Worm (Caenorhabditis elegans): ENCODE results near the gene noa-1.

Gene noa-1

DNA sequence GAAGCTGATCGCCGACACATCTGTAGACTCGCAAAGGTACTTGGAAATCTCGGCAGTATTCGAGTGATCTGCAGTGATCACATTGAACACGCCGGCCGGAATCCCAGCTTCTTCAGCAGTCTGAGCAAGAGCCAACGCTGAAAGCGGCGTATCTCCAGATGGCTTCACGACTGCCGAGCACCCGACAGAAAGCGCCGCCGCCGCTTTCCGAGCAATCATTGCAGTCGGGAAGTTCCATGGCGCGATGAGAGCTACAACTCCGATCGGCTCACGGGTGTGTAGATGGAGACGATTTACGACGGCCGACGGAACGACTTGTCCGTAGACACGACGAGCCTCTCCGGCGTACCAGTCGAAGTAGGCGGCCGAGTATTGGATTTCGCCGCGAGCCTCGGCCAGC, 51.0 kb downstream of the noa-1 start:
- no peak for TF ChIP-seq T22C8.4 (GFP tag; IDR thresholded peaks at IDR 0.05)
- no peak for TF ChIP-seq ztf-29 (GFP tag; IDR thresholded peaks at IDR 0.05)
- TF ChIP-seq med-1 (GFP tag; optimal IDR thresholded peaks at IDR 0.05; ENCODE audit: insufficient read depth), result no peak
- no peak for TF ChIP-seq klf-2 (GFP tag; conservative IDR thresholded peaks at IDR 0.05)
- no peak for TF ChIP-seq tab-1 (GFP tag; IDR thresholded peaks at IDR 0.05)
- TF ChIP-seq ref-1 (GFP tag; conservative IDR thresholded peaks at IDR 0.05), result no peak
- no peak for TF ChIP-seq ztf-23 (GFP tag; IDR thresholded peaks at IDR 0.05)
- no peak for TF ChIP-seq flt-1 (GFP tag; IDR thresholded peaks at IDR 0.05)

DNA sequence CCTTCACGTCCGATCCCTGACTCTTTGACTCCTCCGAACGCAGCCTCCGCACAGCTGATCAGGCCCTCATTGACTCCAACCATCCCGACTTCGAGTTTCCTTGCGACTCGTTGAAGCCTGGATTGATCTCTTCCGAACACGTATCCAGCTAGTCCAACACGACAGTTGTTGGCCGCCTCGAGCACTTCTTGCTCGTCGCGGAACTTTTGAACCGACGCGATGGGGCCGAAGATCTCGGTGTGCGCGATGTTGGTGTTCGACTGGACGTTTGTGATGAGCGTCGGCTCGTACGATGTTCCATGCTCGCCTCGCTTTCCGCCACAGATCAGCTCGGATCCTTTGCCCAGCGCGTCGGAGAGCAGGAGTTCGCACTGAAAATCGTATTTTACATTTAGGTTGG, 53.3 kb downstream of the noa-1 start:
- TF ChIP-seq ref-1 (GFP tag; conservative IDR thresholded peaks at IDR 0.05) (no peak), ztf-29 (GFP tag; IDR thresholded peaks at IDR 0.05) (no peak), klf-2 (GFP tag; conservative IDR thresholded peaks at IDR 0.05) (no peak), cog-1 (tag; optimal IDR thresholded peaks at IDR 0.05) (no peak), T22C8.4 (GFP tag; IDR thresholded peaks at IDR 0.05) (no peak), med-1 (GFP tag; optimal IDR thresholded peaks at IDR 0.05; ENCODE audit: insufficient read depth) (no peak), tab-1 (GFP tag; IDR thresholded peaks at IDR 0.05) (no peak)

- TF ChIP-seq med-1 (GFP tag; optimal IDR thresholded peaks at IDR 0.05; ENCODE audit: insufficient read depth), result no peak
- TF ChIP-seq ztf-29 (GFP tag; IDR thresholded peaks at IDR 0.05), result no peak
- no peak for TF ChIP-seq T22C8.4 (GFP tag; IDR thresholded peaks at IDR 0.05)
- TF ChIP-seq flt-1 (GFP tag; IDR thresholded peaks at IDR 0.05), result no peak
- TF ChIP-seq cog-1 (tag; optimal IDR thresholded peaks at IDR 0.05), result no peak
- no peak for TF ChIP-seq klf-2 (GFP tag; conservative IDR thresholded peaks at IDR 0.05)
- TF ChIP-seq ztf-23 (GFP tag; IDR thresholded peaks at IDR 0.05), result no peak
- no peak for TF ChIP-seq tab-1 (GFP tag; IDR thresholded peaks at IDR 0.05)
- no peak for TF ChIP-seq ref-1 (GFP tag; conservative IDR thresholded peaks at IDR 0.05)
Measured at ce11 chrII:13485119-13485518, 55.7 kb downstream of the noa-1 start.

ce11 chrII:13484108-13484507, 56.7 kb downstream of the noa-1 start:
- TF ChIP-seq T22C8.4 (GFP tag; IDR thresholded peaks at IDR 0.05) (no peak), flt-1 (GFP tag; IDR thresholded peaks at IDR 0.05) (no peak)
